Fruit fly (Drosophila melanogaster) whole organism, embryonic: ENCODE data around the gene Enoph.

Source experiments
- CG12744 ChIP-seq: fragments of 200-800 bp; sonication (Bioruptor generic); optimal IDR thresholded peaks from 2 replicates; lab custom pipeline; 2016; ENCODE audit warnings: missing biosample characterization, missing genetic modification characterization
- CG1792 ChIP-seq: fragments of 200-800 bp; sonication (Bioruptor generic); optimal IDR thresholded peaks from 2 replicates; lab custom pipeline; 2016; ENCODE audit warnings: missing biosample characterization, missing genetic modification characterization

dm6 chr3R:5287965-5288364 lies 31.5 kb upstream of the Enoph start:
- TF ChIP-seq CG1792 (GFP tag; lab: Kevin White, UChicago) (no peak), CG12744 (no peak)
